Worm (Caenorhabditis elegans) whole organism, L4 larva: ENCODE data around the gene Y57G7A.1.

Source experiments
- dmd-6 ChIP-seq: fragments of 200-800 bp; sonication (Bioruptor generic); IDR thresholded peaks from 2 replicates; pipeline ENCODE4 v1.3.6; 2022; ENCODE audit warnings: missing genetic modification reagents, missing genetic modification characterization, missing compliant biosample characterization
- fos-1 ChIP-seq: fragments of 150-350 bp; optimal IDR thresholded peaks from 2 replicates; lab custom pipeline; 2014; ENCODE audit warnings: missing biosample characterization, missing genetic modification characterization
- lin-39 ChIP-seq: fragments of 150-350 bp; optimal IDR thresholded peaks from 2 replicates; lab custom pipeline; 2014; ENCODE audit warnings: missing biosample characterization, missing genetic modification reagents, missing genetic modification characterization
- lsy-2 ChIP-seq, 2 experiments: fragments of 150-350 bp in 1 of 2; sonication (generic microtip) in 1 of 2; optimal IDR thresholded peaks; 2 replicates each; lab custom pipeline; 2014 to 2017; ENCODE audit warnings: missing biosample characterization in 2 of 2, missing genetic modification characterization in 2 of 2
- spr-3 ChIP-seq: fragments of 200-800 bp; sonication (Bioruptor generic); optimal IDR thresholded peaks from 2 replicates; lab custom pipeline; 2018; ENCODE audit warnings: mild to moderate bottlenecking, missing genetic modification characterization, missing compliant biosample characterization

- TF ChIP-seq lsy-2 (tag; optimal IDR thresholded peaks at IDR 0.05; lab: Kevin White, UChicago) (no peak), lin-39 (tag; lab: Kevin White, UChicago) (no peak), spr-3 (GFP tag; lab: Kevin White, UChicago) (no peak), dmd-6 (GFP tag; lab: Robert Waterston, UW) (no peak), fos-1 (no peak)
Measured at ce11 chrII:1320987-1321807, 22.9 kb downstream of the Y57G7A.1 start, which contains the start of gene vig-1.
